Fruit fly (Drosophila melanogaster): ENCODE measurements around the gene CG6908.

CG6908 gene

dm6 chr3R:11655873-11656374 is 33.9 kb downstream of the CG6908 start, which contains the start of gene CG42327 (continued):
- TF ChIP-seq HLHmδ (GFP tag; optimal IDR thresholded peaks at IDR 0.05): no peak
- TF ChIP-seq CG4328 (GFP tag; optimal IDR thresholded peaks at IDR 0.05): peak; percentile 73
- peak; percentile 94 for TF ChIP-seq esg (GFP tag; conservative IDR thresholded peaks at IDR 0.05)
- peak; percentile 60 to 73 for TF ChIP-seq Pdp1 (GFP tag; optimal IDR thresholded peaks at IDR 0.05)
- TF ChIP-seq CG31388 (GFP tag; optimal IDR thresholded peaks at IDR 0.05): peak; percentile 76
- TF ChIP-seq p53 (GFP tag; optimal IDR thresholded peaks at IDR 0.05): peak; percentile 55
- peak; percentile 77 for TF ChIP-seq CG34376 (GFP tag; optimal IDR thresholded peaks at IDR 0.05)
- peak; percentile 58 for TF ChIP-seq abd-A (tag; optimal IDR thresholded peaks at IDR 0.05)
- peak; percentile 86 for TF ChIP-seq sqz (GFP tag; optimal IDR thresholded peaks at IDR 0.05)
- TF ChIP-seq vvl (GFP tag; IDR thresholded peaks at IDR 0.05): peak; percentile 98
- peak; percentile 86 for TF ChIP-seq Abd-B (GFP tag; optimal IDR thresholded peaks at IDR 0.05)
- TF ChIP-seq CG18599 (GFP tag; optimal IDR thresholded peaks at IDR 0.05): peak; percentile 95
- peak; percentile 71 for TF ChIP-seq HLH54F (GFP tag; optimal IDR thresholded peaks at IDR 0.05)
- TF ChIP-seq slp2 (GFP tag; optimal IDR thresholded peaks at IDR 0.05): peak; percentile 86
- peak; percentile 90 for TF ChIP-seq sens-2 (GFP tag; IDR thresholded peaks at IDR 0.05)
- TF ChIP-seq lov (optimal IDR thresholded peaks at IDR 0.05): no peak
- TF ChIP-seq lov (GFP tag; IDR thresholded peaks at IDR 0.05): peak; percentile 96
- TF ChIP-seq CG9727 (GFP tag; optimal IDR thresholded peaks at IDR 0.05): peak; percentile 95
- TF ChIP-seq CG4617 (GFP tag; optimal IDR thresholded peaks at IDR 0.05; ENCODE audit: borderline replicate concordance): peak; percentile 77
- TF ChIP-seq CG15479 (GFP tag; optimal IDR thresholded peaks at IDR 0.05): peak; percentile 63
- peak; percentile 68 for TF ChIP-seq fd64A (GFP tag; optimal IDR thresholded peaks at IDR 0.05)
- TF ChIP-seq Hmx (GFP tag; optimal IDR thresholded peaks at IDR 0.05): peak; percentile 8
- TF ChIP-seq vnd (GFP tag; IDR thresholded peaks at IDR 0.05; ENCODE audit: partially characterized antibody): no peak
- peak; percentile 82 for TF ChIP-seq CG2116 (GFP tag; optimal IDR thresholded peaks at IDR 0.05)
- no peak for TF ChIP-seq CG8478 (optimal IDR thresholded peaks at IDR 0.05)
- peak; percentile 93 for TF ChIP-seq CG32532 (GFP tag; IDR thresholded peaks at IDR 0.05)
- peak; percentile 97 for TF ChIP-seq ase (GFP tag; IDR thresholded peaks at IDR 0.05)
- no peak for TF ChIP-seq sc (optimal IDR thresholded peaks at IDR 0.05)
- peak; percentile 95 for TF ChIP-seq sc (GFP tag; optimal IDR thresholded peaks at IDR 0.05)
- TF ChIP-seq unc-4 (GFP tag; IDR thresholded peaks at IDR 0.05; ENCODE audit: partially characterized antibody): no peak; the same call in 1 of the 2 replicates
- peak; percentile 86 for TF ChIP-seq gt (GFP tag; IDR thresholded peaks at IDR 0.05)
- TF ChIP-seq Six4 (GFP tag; optimal IDR thresholded peaks at IDR 0.05): peak; percentile 88
- TF ChIP-seq CG8944 (GFP tag; optimal IDR thresholded peaks at IDR 0.05): peak; percentile 81
- peak; percentile 52 for TF ChIP-seq CG13624 (GFP tag; optimal IDR thresholded peaks at IDR 0.05)
- peak; percentile 84 for TF ChIP-seq CG2199 (GFP tag; IDR thresholded peaks at IDR 0.05)
- TF ChIP-seq CG3163 (GFP tag; optimal IDR thresholded peaks at IDR 0.05): peak; percentile 89
- peak; percentile 88 for TF ChIP-seq croc (GFP tag; conservative IDR thresholded peaks at IDR 0.05)
- peak; percentile 94 for TF ChIP-seq CG14050 (GFP tag; IDR thresholded peaks at IDR 0.05)
- TF ChIP-seq HmgD (GFP tag; optimal IDR thresholded peaks at IDR 0.05): peak; percentile 58
- peak; percentile 65 for TF ChIP-seq CG1792 (GFP tag; optimal IDR thresholded peaks at IDR 0.05)
- TF ChIP-seq Scr (GFP tag; IDR thresholded peaks at IDR 0.05; ENCODE audit: partially characterized antibody): 0 out of 2 replicates have a peak, but pooled peaks have one; percentile 47
- TF ChIP-seq mam (GFP tag; optimal IDR thresholded peaks at IDR 0.05): peak; percentile 47
- TF ChIP-seq az2 (GFP tag; optimal IDR thresholded peaks at IDR 0.05): peak; percentile 96
- peak; percentile 88 for TF ChIP-seq CG6683 (GFP tag; optimal IDR thresholded peaks at IDR 0.05)
- TF ChIP-seq Antp (GFP tag; optimal IDR thresholded peaks at IDR 0.05): peak; percentile 82
- TF ChIP-seq wdn (GFP tag; IDR thresholded peaks at IDR 0.05): peak; percentile 91
- TF ChIP-seq bbx (GFP tag; IDR thresholded peaks at IDR 0.05; ENCODE audit: partially characterized antibody): peak; percentile 45
- TF ChIP-seq wek (GFP tag; optimal IDR thresholded peaks at IDR 0.05): peak; percentile 60
- TF ChIP-seq CG17385 (GFP tag; optimal IDR thresholded peaks at IDR 0.05): peak; percentile 91
- peak; percentile 91 for TF ChIP-seq gce (GFP tag; IDR thresholded peaks at IDR 0.05)
- peak; percentile 85 for TF ChIP-seq gcm2 (GFP tag; optimal IDR thresholded peaks at IDR 0.05)
